Fruit fly (Drosophila melanogaster): Measurements from ENCODE around the gene EAChm.

Gene EAChm

DNA sequence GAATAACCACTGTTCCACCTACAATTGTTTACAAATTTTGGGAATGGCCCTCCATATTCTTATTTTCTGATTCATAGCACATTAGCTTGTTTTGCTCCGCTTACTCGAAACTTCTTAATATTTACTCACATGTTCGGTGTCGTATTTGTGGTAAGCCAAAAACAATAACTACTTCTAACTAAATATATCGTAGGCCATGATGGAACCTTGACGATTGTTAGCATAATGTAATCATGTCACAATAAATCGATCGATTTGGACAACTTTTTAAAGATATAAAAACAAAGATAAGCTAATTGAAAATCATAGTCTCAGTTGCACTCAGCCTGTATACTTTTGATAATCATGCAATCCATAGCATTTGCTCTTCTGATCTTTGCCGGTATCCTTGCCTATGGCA, at the start of gene EAChm:
EAChm (plus strand) TSS at position 301 of the 400 bp plus-strand sequence.
- TF ChIP-seq brk (GFP tag; optimal IDR thresholded peaks at IDR 0.05), result no peak

DNA sequence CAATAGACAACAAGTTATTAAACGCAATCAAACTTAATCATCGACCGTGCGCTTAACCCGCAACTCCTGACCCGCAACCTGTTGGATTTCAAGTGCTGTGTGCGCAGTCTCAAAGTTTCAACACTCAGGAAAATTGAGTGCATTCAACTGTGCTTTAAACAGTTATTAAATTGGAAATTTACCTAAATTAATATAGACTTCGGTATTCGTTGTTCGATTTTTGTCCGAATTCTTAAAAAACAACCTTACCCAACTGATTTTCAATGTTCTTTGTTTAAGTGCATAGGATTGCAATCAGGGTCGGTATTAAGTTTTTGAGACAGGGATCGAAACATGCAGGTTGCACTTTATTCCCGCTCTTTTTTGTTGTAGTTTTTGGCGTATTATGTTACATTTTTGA, 49.5 kb upstream of the EAChm start:
- peak; percentile 9 for TF ChIP-seq brk (GFP tag; optimal IDR thresholded peaks at IDR 0.05)
- TF ChIP-seq OdsH (GFP tag; optimal IDR thresholded peaks at IDR 0.05), result peak; percentile 59
- no peak for TF ChIP-seq jim (GFP tag; optimal IDR thresholded peaks at IDR 0.05)
- no peak for TF ChIP-seq CG9705 (GFP tag; optimal IDR thresholded peaks at IDR 0.05)
- peak in 1 of 2 experiments; percentile 50 for TF ChIP-seq foxo (GFP tag; optimal IDR thresholded peaks at IDR 0.05)
- TF ChIP-seq N (GFP tag; optimal IDR thresholded peaks at IDR 0.05), result no peak
- peak; percentile 39 for TF ChIP-seq br (GFP tag; optimal IDR thresholded peaks at IDR 0.05)
- peak; percentile 51 for TF ChIP-seq rgr (GFP tag; optimal IDR thresholded peaks at IDR 0.05)
- peak; percentile 70 for TF ChIP-seq h (GFP tag; optimal IDR thresholded peaks at IDR 0.05)
- TF ChIP-seq Abd-B (GFP tag; optimal IDR thresholded peaks at IDR 0.05), result no peak
- no peak for TF ChIP-seq tai (GFP tag; optimal IDR thresholded peaks at IDR 0.05)
- TF ChIP-seq HLH106 (tag; optimal IDR thresholded peaks at IDR 0.05), result peak; percentile 34
- TF ChIP-seq psq (GFP tag; optimal IDR thresholded peaks at IDR 0.05), result peak; percentile 18
- TF ChIP-seq ey (GFP tag; optimal IDR thresholded peaks at IDR 0.05), result peak; percentile 55
- no peak for TF ChIP-seq CG32264 (GFP tag; optimal IDR thresholded peaks at IDR 0.05)
- no peak for TF ChIP-seq CrebA (GFP tag; optimal IDR thresholded peaks at IDR 0.05; ENCODE audit: borderline replicate concordance)
- no peak for TF ChIP-seq Vsx2 (GFP tag; optimal IDR thresholded peaks at IDR 0.05; ENCODE audit: partially characterized antibody)
- peak; percentile 42 for TF ChIP-seq Hnf4 (GFP tag; optimal IDR thresholded peaks at IDR 0.05)
- peak; percentile 51 for TF ChIP-seq fru (GFP tag; optimal IDR thresholded peaks at IDR 0.05)

DNA sequence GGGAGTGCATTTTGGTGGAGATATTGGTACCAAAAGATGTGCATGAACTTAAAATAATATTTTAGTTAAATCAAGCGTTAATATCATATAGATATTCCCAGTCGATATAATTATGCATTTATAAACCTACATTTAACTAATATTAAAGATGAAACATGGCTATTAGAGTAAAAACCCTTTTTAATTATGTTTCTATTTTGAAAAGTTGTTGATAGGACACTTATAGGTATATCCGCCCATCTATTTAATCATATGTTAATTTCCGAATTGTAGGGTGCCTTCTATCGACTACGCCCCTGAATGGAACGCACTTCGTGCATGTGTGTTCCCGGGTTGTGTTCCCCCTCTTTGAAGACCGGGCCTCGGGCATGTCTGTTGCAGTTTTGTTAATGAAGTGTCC, 48.8 kb upstream of the EAChm start:
- TF ChIP-seq h (GFP tag; optimal IDR thresholded peaks at IDR 0.05) (peak; percentile 16), N (GFP tag; optimal IDR thresholded peaks at IDR 0.05) (no peak), foxo (GFP tag; optimal IDR thresholded peaks at IDR 0.05) (peak in 1 of 2 experiments; percentile 4), Sp1 (GFP tag; optimal IDR thresholded peaks at IDR 0.05) (peak; percentile 2), Vsx2 (GFP tag; optimal IDR thresholded peaks at IDR 0.05; ENCODE audit: partially characterized antibody) (no peak)

DNA sequence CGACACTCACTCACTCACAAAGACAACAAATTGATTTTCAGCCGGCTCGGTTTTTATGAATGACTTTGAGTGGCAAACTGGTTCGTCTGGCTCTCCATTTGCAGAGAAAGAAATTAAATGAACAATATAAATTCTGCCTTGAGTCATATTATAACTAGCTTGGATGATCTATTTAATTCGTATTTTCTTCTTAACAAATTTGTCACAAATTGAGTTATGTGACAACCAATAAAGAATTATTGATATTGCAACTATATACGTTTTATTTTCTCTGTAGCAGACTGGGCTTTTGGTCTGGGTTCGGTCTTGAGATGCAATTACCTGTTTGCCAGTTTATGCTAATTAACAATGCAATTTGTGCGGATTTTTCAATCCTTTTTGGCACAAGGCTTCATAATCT, 47.8 kb upstream of the EAChm start:
- peak; percentile 51 for TF ChIP-seq Hnf4 (GFP tag; optimal IDR thresholded peaks at IDR 0.05)
- no peak for TF ChIP-seq GATAd (GFP tag; optimal IDR thresholded peaks at IDR 0.05)
- no peak for TF ChIP-seq CG9705 (GFP tag; optimal IDR thresholded peaks at IDR 0.05)
- no peak for TF ChIP-seq Dif (GFP tag; optimal IDR thresholded peaks at IDR 0.05; ENCODE audit: partially characterized antibody)
- TF ChIP-seq N (GFP tag; optimal IDR thresholded peaks at IDR 0.05), result no peak
- TF ChIP-seq Hr83 (GFP tag; optimal IDR thresholded peaks at IDR 0.05; ENCODE audit: poor library complexity, severe bottlenecking), result no peak
- TF ChIP-seq br (GFP tag; optimal IDR thresholded peaks at IDR 0.05), result peak; percentile 61
- no peak for TF ChIP-seq sv (GFP tag; optimal IDR thresholded peaks at IDR 0.05)
- no peak for TF ChIP-seq CrebA (GFP tag; optimal IDR thresholded peaks at IDR 0.05; ENCODE audit: borderline replicate concordance)
- peak; percentile 47 for TF ChIP-seq ey (GFP tag; optimal IDR thresholded peaks at IDR 0.05)
- TF ChIP-seq Hr78 (GFP tag; optimal IDR thresholded peaks at IDR 0.05), result no peak
- TF ChIP-seq Jra (GFP tag; optimal IDR thresholded peaks at IDR 0.05), result peak; percentile 12
- no peak for TF ChIP-seq CG32264 (GFP tag; optimal IDR thresholded peaks at IDR 0.05)
- TF ChIP-seq Myc (optimal IDR thresholded peaks at IDR 0.05), result no peak
- no peak for TF ChIP-seq tai (GFP tag; optimal IDR thresholded peaks at IDR 0.05)
- peak; percentile 58 for TF ChIP-seq h (GFP tag; optimal IDR thresholded peaks at IDR 0.05)
- no peak for TF ChIP-seq Mio (GFP tag; optimal IDR thresholded peaks at IDR 0.05)
- no peak for TF ChIP-seq Rel (GFP tag; optimal IDR thresholded peaks at IDR 0.05)
- no peak for TF ChIP-seq Rel (tag; optimal IDR thresholded peaks at IDR 0.05)
- TF ChIP-seq psq (GFP tag; optimal IDR thresholded peaks at IDR 0.05), result peak; percentile 11
- peak; percentile 4 for TF ChIP-seq woc (GFP tag; optimal IDR thresholded peaks at IDR 0.05)
- no peak for TF ChIP-seq dl (GFP tag; optimal IDR thresholded peaks at IDR 0.05; ENCODE audit: insufficient read depth in 1 of 2, partially characterized antibody in 2 of 2)
- no peak for TF ChIP-seq usp (GFP tag; optimal IDR thresholded peaks at IDR 0.05)
- TF ChIP-seq dmrt93B (GFP tag; optimal IDR thresholded peaks at IDR 0.05), result no peak
- TF ChIP-seq Abd-B (GFP tag; optimal IDR thresholded peaks at IDR 0.05), result no peak
- no peak for TF ChIP-seq brk (GFP tag; optimal IDR thresholded peaks at IDR 0.05)
- no peak for TF ChIP-seq pan (optimal IDR thresholded peaks at IDR 0.05)
- TF ChIP-seq Vsx2 (GFP tag; optimal IDR thresholded peaks at IDR 0.05; ENCODE audit: partially characterized antibody), result no peak
- TF ChIP-seq sage (GFP tag; optimal IDR thresholded peaks at IDR 0.05), result no peak
- peak; percentile 44 for TF ChIP-seq rgr (GFP tag; optimal IDR thresholded peaks at IDR 0.05)
- TF ChIP-seq HLH106 (tag; optimal IDR thresholded peaks at IDR 0.05), result peak; percentile 40
- peak; percentile 23 for TF ChIP-seq Sp1 (GFP tag; optimal IDR thresholded peaks at IDR 0.05)
- peak; percentile 70 for TF ChIP-seq fru (GFP tag; optimal IDR thresholded peaks at IDR 0.05)
- TF ChIP-seq jim (GFP tag; optimal IDR thresholded peaks at IDR 0.05), result no peak
- no peak for TF ChIP-seq Dfd (GFP tag; optimal IDR thresholded peaks at IDR 0.05)
- peak; percentile 25 for TF ChIP-seq OdsH (GFP tag; optimal IDR thresholded peaks at IDR 0.05)
- TF ChIP-seq dsf (GFP tag; optimal IDR thresholded peaks at IDR 0.05; ENCODE audit: borderline replicate concordance), result no peak
- no peak for TF ChIP-seq lola (GFP tag; optimal IDR thresholded peaks at IDR 0.05)
- peak in 1 of 2 experiments; percentile 75 for TF ChIP-seq foxo (GFP tag; optimal IDR thresholded peaks at IDR 0.05)

All from whole organism, wandering third instar larva.